Fruit fly (Drosophila melanogaster) whole organism, wandering third instar larva: ENCODE measurements around the gene Gad1.

ENCODE experiments used
- Abd-B ChIP-seq: fragments of >200 bp; optimal IDR thresholded peaks from 2 replicates; lab custom pipeline; 2017; ENCODE audit warnings: missing biosample characterization, missing genetic modification characterization
- CG32264 ChIP-seq: fragments of 200-800 bp; sonication (Bioruptor generic); optimal IDR thresholded peaks from 2 replicates; lab custom pipeline; 2016; ENCODE audit warnings: missing biosample characterization, missing genetic modification characterization
- CG9705 ChIP-seq: fragments of 200-800 bp; sonication (Bioruptor generic); optimal IDR thresholded peaks from 2 replicates; lab custom pipeline; 2018; ENCODE audit warnings: missing biosample characterization, mild to moderate bottlenecking, missing genetic modification characterization
- CrebA ChIP-seq: fragments of 200-800 bp; sonication (Bioruptor generic); optimal IDR thresholded peaks from 2 replicates; lab custom pipeline; 2016; ENCODE audit warnings: missing biosample characterization, mild to moderate bottlenecking, missing genetic modification characterization, borderline replicate concordance
- Dfd ChIP-seq: fragments of >200 bp; optimal IDR thresholded peaks from 2 replicates; lab custom pipeline; 2017; ENCODE audit warnings: missing biosample characterization, missing genetic modification characterization
- GATAd ChIP-seq: sonication (Bioruptor generic); optimal IDR thresholded peaks from 2 replicates; lab custom pipeline; 2016; ENCODE audit warnings: missing biosample characterization, missing genetic modification characterization
- HLH106 ChIP-seq: fragments of 200-800 bp; optimal IDR thresholded peaks from 3 replicates; lab custom pipeline; 2019; ENCODE audit warnings: missing biosample characterization, mild to moderate bottlenecking, missing genetic modification characterization, moderate library complexity
- Hr78 ChIP-seq: fragments of >200 bp; optimal IDR thresholded peaks from 2 replicates; lab custom pipeline; 2017; ENCODE audit warnings: missing biosample characterization, missing genetic modification characterization
- Hr83 ChIP-seq: fragments of 200-300 bp; sonication (Bioruptor generic); optimal IDR thresholded peaks from 2 replicates; lab custom pipeline; 2016; ENCODE audit warnings: missing biosample characterization, mild to moderate bottlenecking, missing genetic modification characterization, moderate library complexity; ENCODE audit not compliant: poor library complexity, severe bottlenecking
- Mio ChIP-seq: sonication (Bioruptor generic); optimal IDR thresholded peaks from 2 replicates; lab custom pipeline; 2016; ENCODE audit warnings: missing biosample characterization, missing genetic modification characterization
- Myc ChIP-seq: fragments of >200 bp; optimal IDR thresholded peaks from 2 replicates; lab custom pipeline; 2017
- N ChIP-seq: fragments of >200 bp; optimal IDR thresholded peaks from 2 replicates; lab custom pipeline; 2018; ENCODE audit warnings: missing biosample characterization, missing external identifiers, missing genetic modification characterization
- OdsH ChIP-seq: fragments of 200-800 bp; sonication (Bioruptor generic); optimal IDR thresholded peaks from 2 replicates; lab custom pipeline; 2016; ENCODE audit warnings: missing biosample characterization, mild to moderate bottlenecking, missing genetic modification characterization
- Rel ChIP-seq, 2 experiments: fragments of 200-800 bp; sonication (Bioruptor generic) in 1 of 2; optimal IDR thresholded peaks; 2 replicates in 1 of 2; 3 replicates in 1 of 2; lab custom pipeline; 2016 to 2019; ENCODE audit warnings: mild to moderate bottlenecking in 2 of 2, missing biosample characterization in 2 of 2, missing genetic modification characterization in 2 of 2, moderate library complexity in 1 of 2
- Sp1 ChIP-seq: fragments of 200-800 bp; sonication (Bioruptor generic); optimal IDR thresholded peaks from 3 replicates; lab custom pipeline; 2019; ENCODE audit warnings: missing biosample characterization, mild to moderate bottlenecking, missing genetic modification characterization, moderate library complexity
- br ChIP-seq: fragments of 200-800 bp; sonication (Bioruptor generic); optimal IDR thresholded peaks from 2 replicates; lab custom pipeline; 2016; ENCODE audit warnings: missing biosample characterization, missing genetic modification characterization
- brk ChIP-seq: fragments of 200-800 bp; sonication (Bioruptor generic); optimal IDR thresholded peaks from 2 replicates; lab custom pipeline; 2016; ENCODE audit warnings: missing biosample characterization, mild to moderate bottlenecking, missing genetic modification characterization
- dl ChIP-seq, 2 experiments: fragments of 175-275, 200-275 bp in 1 of 2; fragments of 200-275 bp in 1 of 2; sonication (Bioruptor generic); optimal IDR thresholded peaks; lab custom pipeline; 2018; ENCODE audit warnings: mild to moderate bottlenecking in 2 of 2, missing biosample characterization in 2 of 2, missing genetic modification characterization in 2 of 2, moderate library complexity in 2 of 2; ENCODE audit not compliant: partially characterized antibody in 2 of 2, insufficient read depth in 1 of 2
- dsf ChIP-seq: sonication (Bioruptor generic); optimal IDR thresholded peaks from 2 replicates; lab custom pipeline; 2016; ENCODE audit warnings: missing biosample characterization, missing genetic modification characterization, borderline replicate concordance
- ey ChIP-seq: fragments of 200-800 bp; sonication (Bioruptor generic); optimal IDR thresholded peaks from 2 replicates; lab custom pipeline; 2016; ENCODE audit warnings: missing biosample characterization, missing genetic modification characterization
- foxo ChIP-seq, 2 experiments: fragments of 200-800 bp; sonication (Bioruptor generic); optimal IDR thresholded peaks; 2 replicates in 1 of 2; 3 replicates in 1 of 2; lab custom pipeline; 2016 to 2017; ENCODE audit warnings: missing biosample characterization in 2 of 2, missing genetic modification characterization in 2 of 2
- fru ChIP-seq: fragments of 200-800 bp; sonication (Bioruptor generic); optimal IDR thresholded peaks from 3 replicates; lab custom pipeline; 2016; ENCODE audit warnings: missing biosample characterization, mild to moderate bottlenecking, missing genetic modification characterization
- h ChIP-seq: fragments of 200-800 bp; sonication (Bioruptor generic); optimal IDR thresholded peaks from 3 replicates; lab custom pipeline; 2016; ENCODE audit warnings: missing biosample characterization, mild to moderate bottlenecking, missing genetic modification characterization
- jim ChIP-seq: fragments of 175-275, 200-325 bp; sonication (Bioruptor generic); optimal IDR thresholded peaks from 2 replicates; lab custom pipeline; 2016; ENCODE audit warnings: missing biosample characterization, mild to moderate bottlenecking, missing genetic modification characterization
- lola ChIP-seq: fragments of >200 bp; optimal IDR thresholded peaks from 2 replicates; lab custom pipeline; 2017; ENCODE audit warnings: missing biosample characterization, missing genetic modification characterization
- pan ChIP-seq: fragments of >200 bp; optimal IDR thresholded peaks from 2 replicates; lab custom pipeline; 2017
- rgr ChIP-seq: fragments of 200-800 bp; sonication (Bioruptor generic); optimal IDR thresholded peaks from 3 replicates; lab custom pipeline; 2016; ENCODE audit warnings: missing biosample characterization, mild to moderate bottlenecking, missing genetic modification characterization
- sage ChIP-seq: fragments of 200-800 bp; sonication (Bioruptor generic); optimal IDR thresholded peaks from 2 replicates; lab custom pipeline; 2016; ENCODE audit warnings: missing biosample characterization, mild to moderate bottlenecking, missing genetic modification characterization
- sv ChIP-seq: fragments of 200-800 bp; sonication (Bioruptor generic); optimal IDR thresholded peaks from 3 replicates; lab custom pipeline; 2016; ENCODE audit warnings: missing biosample characterization, missing genetic modification characterization
- tai ChIP-seq: sonication (Bioruptor generic); optimal IDR thresholded peaks from 2 replicates; lab custom pipeline; 2016; ENCODE audit warnings: missing biosample characterization, missing genetic modification characterization
- usp ChIP-seq: fragments of >200 bp; optimal IDR thresholded peaks from 2 replicates; lab custom pipeline; 2017; ENCODE audit warnings: missing biosample characterization, missing genetic modification characterization
- woc ChIP-seq: sonication (Bioruptor generic); optimal IDR thresholded peaks from 2 replicates; lab custom pipeline; 2016; ENCODE audit warnings: missing biosample characterization, mild to moderate bottlenecking, missing genetic modification characterization

Gene Gad1

dm6 chr3L:4031762-4032161, 56.8 kb downstream of the Gad1 start, which contains the start of the genes Gr64d and Gr64e:
Gene Gr64d (plus strand): TSS chr3L:4032062.
Gene Gr64e (plus strand): TSS chr3L:4032141.
- TF ChIP-seq dsf (no peak), Dfd (GFP tag; lab: Kevin White, UChicago) (no peak), GATAd (no peak), brk (GFP tag; lab: Kevin White, UChicago) (no peak), h (GFP tag; lab: Kevin White, UChicago) (no peak), fru (GFP tag; lab: Kevin White, UChicago) (no peak), CG32264 (GFP tag; lab: Kevin White, UChicago) (no peak), tai (GFP tag; lab: Kevin White, UChicago) (no peak), foxo (GFP tag; optimal IDR thresholded peaks at IDR 0.05; lab: Kevin White, UChicago) (no peak), OdsH (no peak), rgr (GFP tag; lab: Kevin White, UChicago) (no peak), dl (GFP tag; optimal IDR thresholded peaks at IDR 0.05; lab: Kevin White, UChicago; ENCODE audit: insufficient read depth in 1 of 2, partially characterized antibody in 2 of 2) (no peak), Hr83 (no peak), Rel (GFP tag; optimal IDR thresholded peaks at IDR 0.05; lab: Kevin White, UChicago) (no peak), Rel (tag; optimal IDR thresholded peaks at IDR 0.05; lab: Kevin White, UChicago) (no peak), br (GFP tag; lab: Kevin White, UChicago) (no peak), pan (lab: Kevin White, UChicago) (no peak), usp (no peak), ey (GFP tag; lab: Kevin White, UChicago) (no peak), CrebA (GFP tag; lab: Kevin White, UChicago) (no peak)

dm6 chr3L:4028305-4028704, 60.2 kb downstream of the Gad1 start, which contains the start of the genes Gr64b and Gr64c:
Gene Gr64b (plus strand): TSS chr3L:4028605.
Gene Gr64c (plus strand): TSS chr3L:4028605.
- TF ChIP-seq woc (GFP tag; lab: Kevin White, UChicago) (no peak), GATAd (no peak), CG9705 (no peak), N (no peak), sage (GFP tag; lab: Kevin White, UChicago) (no peak), Abd-B (no peak), HLH106 (no peak), ey (GFP tag; lab: Kevin White, UChicago) (no peak), rgr (GFP tag; lab: Kevin White, UChicago) (no peak), sv (GFP tag; lab: Kevin White, UChicago) (no peak), pan (lab: Kevin White, UChicago) (no peak), CG32264 (GFP tag; lab: Kevin White, UChicago) (no peak), h (GFP tag; lab: Kevin White, UChicago) (no peak), tai (GFP tag; lab: Kevin White, UChicago) (no peak), Mio (no peak), Hr83 (no peak), usp (no peak)

- TF ChIP-seq dsf, result no peak
- TF ChIP-seq N, result no peak
- TF ChIP-seq Mio, result no peak
- TF ChIP-seq CG9705, result no peak
- no peak for TF ChIP-seq jim (GFP tag; lab: Kevin White, UChicago)
- no peak for TF ChIP-seq Dfd (GFP tag; lab: Kevin White, UChicago)
- TF ChIP-seq, all 38 proteins: peak for 0
Measured at dm6 chr3L:4026506-4026868, 62.1 kb downstream of the Gad1 start, which contains the start of gene Gr64a. Gene Gr64a (plus strand): TSS chr3L:4026769.

- no peak for TF ChIP-seq dl (GFP tag; optimal IDR thresholded peaks at IDR 0.05; lab: Kevin White, UChicago; ENCODE audit: insufficient read depth in 1 of 2, partially characterized antibody in 2 of 2)
- TF ChIP-seq fru (GFP tag; lab: Kevin White, UChicago), result no peak
- TF ChIP-seq Hr83, result peak; percentile 40
- no peak for TF ChIP-seq Myc
- no peak for TF ChIP-seq Hr78
- no peak for TF ChIP-seq lola
- TF ChIP-seq usp, result no peak
- no peak for TF ChIP-seq CG32264 (GFP tag; lab: Kevin White, UChicago)
- no peak for TF ChIP-seq Sp1 (GFP tag; lab: Kevin White, UChicago)
- TF ChIP-seq Rel (GFP tag; optimal IDR thresholded peaks at IDR 0.05; lab: Kevin White, UChicago), result no peak
- no peak for TF ChIP-seq Rel (tag; optimal IDR thresholded peaks at IDR 0.05; lab: Kevin White, UChicago)
- TF ChIP-seq rgr (GFP tag; lab: Kevin White, UChicago), result peak; percentile 27
- TF ChIP-seq foxo (GFP tag; optimal IDR thresholded peaks at IDR 0.05; lab: Kevin White, UChicago), result no peak
Measured at dm6 chr3L:4025738-4026505, 62.6 kb downstream of the Gad1 start, which contains the start of gene CG11594. Gene CG11594 (minus strand): TSS chr3L:4026011.
